Worm (Caenorhabditis elegans) whole organism, L3 larva: ENCODE results near the gene lem-4.

ENCODE experiments used
- R02D3.7 ChIP-seq: fragments of 150-350 bp; optimal IDR thresholded peaks from 2 replicates; lab custom pipeline; 2014; ENCODE audit warnings: missing biosample characterization, missing genetic modification characterization
- ZK546.5 ChIP-seq: sonication (generic microtip); optimal IDR thresholded peaks from 2 replicates; lab custom pipeline; 2017; ENCODE audit warnings: missing biosample characterization, missing genetic modification characterization
- aly-2 ChIP-seq: fragments of 150-350 bp; optimal IDR thresholded peaks from 2 replicates; lab custom pipeline; 2014; ENCODE audit warnings: missing biosample characterization, missing genetic modification characterization
- ama-1 ChIP-seq: fragments of 150-350 bp; optimal IDR thresholded peaks from 2 replicates; lab custom pipeline; 2018
- ceh-16 ChIP-seq: sonication (generic microtip); optimal IDR thresholded peaks from 2 replicates; lab custom pipeline; 2017; ENCODE audit warnings: missing biosample characterization, missing genetic modification characterization
- ceh-28 ChIP-seq: fragments of 150-350 bp; optimal IDR thresholded peaks from 2 replicates; lab custom pipeline; 2014; ENCODE audit warnings: missing biosample characterization, missing genetic modification reagents, missing genetic modification characterization
- ceh-82 ChIP-seq: fragments of 150-350 bp; optimal IDR thresholded peaks from 2 replicates; lab custom pipeline; 2014; ENCODE audit warnings: missing biosample characterization, missing genetic modification characterization
- ceh-9 ChIP-seq: sonication (generic microtip); optimal IDR thresholded peaks from 2 replicates; lab custom pipeline; 2018; ENCODE audit warnings: missing biosample characterization, missing genetic modification characterization
- daf-12 ChIP-seq: fragments of 150-350 bp; optimal IDR thresholded peaks from 2 replicates; lab custom pipeline; 2014; ENCODE audit warnings: missing biosample characterization, missing genetic modification reagents, missing genetic modification characterization
- egl-27 ChIP-seq: sonication (generic microtip); optimal IDR thresholded peaks from 4 replicates; lab custom pipeline; 2017; ENCODE audit warnings: missing biosample characterization, missing genetic modification reagents, missing genetic modification characterization
- egl-5 ChIP-seq: fragments of 150-350 bp; optimal IDR thresholded peaks from 2 replicates; lab custom pipeline; 2017; ENCODE audit warnings: missing biosample characterization, missing genetic modification reagents, missing genetic modification characterization, inconsistent platforms
- elt-1 ChIP-seq: fragments of 150-350 bp; optimal IDR thresholded peaks from 2 replicates; lab custom pipeline; 2014; ENCODE audit warnings: missing biosample characterization, missing genetic modification characterization
- elt-2 ChIP-seq: sonication (generic microtip); optimal IDR thresholded peaks from 2 replicates; lab custom pipeline; 2016; ENCODE audit warnings: missing genetic modification reagents, mild to moderate bottlenecking, missing genetic modification characterization, missing compliant biosample characterization
- elt-3 ChIP-seq, 3 experiments: fragments of 150-350 bp in 1 of 3; sonication (generic microtip) in 2 of 3; optimal IDR thresholded peaks; 2 replicates in 2 of 3; 4 replicates in 1 of 3; lab custom pipeline; 2014 to 2017; ENCODE audit warnings: missing biosample characterization in 3 of 3, missing genetic modification characterization in 3 of 3
- eor-1 ChIP-seq, 2 experiments: fragments of 150-350 bp; optimal IDR thresholded peaks; 2 replicates each; lab custom pipeline; 2014 to 2018; ENCODE audit warnings: missing biosample characterization in 2 of 2, missing genetic modification characterization in 2 of 2
- fkh-10 ChIP-seq: sonication (generic microtip); optimal IDR thresholded peaks from 2 replicates; lab custom pipeline; 2017; ENCODE audit warnings: missing biosample characterization, missing genetic modification reagents, missing genetic modification characterization
- fkh-2 ChIP-seq: fragments of 150-350 bp; optimal IDR thresholded peaks from 2 replicates; lab custom pipeline; 2014; ENCODE audit warnings: missing biosample characterization, missing genetic modification reagents, missing genetic modification characterization
- fos-1 ChIP-seq: fragments of 150-350 bp; optimal IDR thresholded peaks from 2 replicates; lab custom pipeline; 2014; ENCODE audit warnings: missing biosample characterization, missing genetic modification characterization
- hmg-11 ChIP-seq: sonication (generic microtip); optimal IDR thresholded peaks from 2 replicates; lab custom pipeline; 2016; ENCODE audit warnings: missing genetic modification characterization, missing compliant biosample characterization
- jun-1 ChIP-seq: fragments of 150-350 bp; optimal IDR thresholded peaks from 2 replicates; lab custom pipeline; 2014; ENCODE audit warnings: missing biosample characterization, missing genetic modification reagents, missing genetic modification characterization
- lin-15B ChIP-seq: fragments of 150-350 bp; optimal IDR thresholded peaks from 2 replicates; lab custom pipeline; 2014; ENCODE audit warnings: missing biosample characterization, missing genetic modification characterization
- lin-39 ChIP-seq: fragments of 150-350 bp; optimal IDR thresholded peaks from 2 replicates; lab custom pipeline; 2018; ENCODE audit warnings: missing biosample characterization, missing genetic modification reagents, missing genetic modification characterization
- lsy-12 ChIP-seq: sonication (generic microtip); optimal IDR thresholded peaks from 2 replicates; lab custom pipeline; 2016; ENCODE audit warnings: mild to moderate bottlenecking, missing genetic modification characterization, missing compliant biosample characterization
- mdl-1 ChIP-seq: fragments of 150-350 bp; optimal IDR thresholded peaks from 2 replicates; lab custom pipeline; 2014; ENCODE audit warnings: missing biosample characterization, missing genetic modification characterization
- mml-1 ChIP-seq: fragments of 150-350 bp; sonication (generic microtip); optimal IDR thresholded peaks from 3 replicates; lab custom pipeline; 2014; ENCODE audit warnings: missing biosample characterization, missing genetic modification characterization
- nfya-1 ChIP-seq: sonication (generic microtip); optimal IDR thresholded peaks from 2 replicates; lab custom pipeline; 2017; ENCODE audit warnings: missing genetic modification characterization, mild to moderate bottlenecking, missing compliant biosample characterization, antibody characterized with exemption, moderate library complexity; ENCODE audit not compliant: insufficient read depth
- nhr-11 ChIP-seq: fragments of 150-350 bp; optimal IDR thresholded peaks from 2 replicates; lab custom pipeline; 2014; ENCODE audit warnings: missing biosample characterization, missing genetic modification characterization
- nhr-12 ChIP-seq: fragments of 150-350 bp; optimal IDR thresholded peaks from 2 replicates; lab custom pipeline; 2014; ENCODE audit warnings: missing biosample characterization, missing genetic modification characterization
- nhr-23 ChIP-seq: fragments of 150-350 bp; optimal IDR thresholded peaks from 2 replicates; lab custom pipeline; 2014; ENCODE audit warnings: missing biosample characterization, missing genetic modification reagents, missing genetic modification characterization
- nhr-237 ChIP-seq: fragments of 150-350 bp; optimal IDR thresholded peaks from 2 replicates; lab custom pipeline; 2014; ENCODE audit warnings: missing biosample characterization, missing genetic modification characterization
- nhr-25 ChIP-seq: sonication (generic microtip); optimal IDR thresholded peaks from 2 replicates; lab custom pipeline; 2017; ENCODE audit warnings: missing biosample characterization, missing genetic modification characterization
- nhr-28 ChIP-seq: fragments of 150-350 bp; optimal IDR thresholded peaks from 2 replicates; lab custom pipeline; 2014; ENCODE audit warnings: missing biosample characterization, missing genetic modification characterization
- nhr-43 ChIP-seq: sonication (generic microtip); optimal IDR thresholded peaks from 2 replicates; lab custom pipeline; 2016; ENCODE audit warnings: mild to moderate bottlenecking, missing genetic modification characterization, missing compliant biosample characterization; ENCODE audit not compliant: poor library complexity, severe bottlenecking
- nhr-76 ChIP-seq: fragments of 150-350 bp; sonication (generic microtip); optimal IDR thresholded peaks from 5 replicates; lab custom pipeline; 2014; ENCODE audit warnings: missing biosample characterization, missing genetic modification characterization
- nhr-77 ChIP-seq: fragments of 150-350 bp; optimal IDR thresholded peaks from 2 replicates; lab custom pipeline; 2014; ENCODE audit warnings: missing biosample characterization, missing genetic modification characterization
- pha-4 ChIP-seq: fragments of 150-350 bp; optimal IDR thresholded peaks from 2 replicates; lab custom pipeline; 2014; ENCODE audit warnings: missing biosample characterization, missing genetic modification reagents, missing genetic modification characterization
- pqm-1 ChIP-seq: fragments of 150-350 bp; optimal IDR thresholded peaks from 2 replicates; lab custom pipeline; 2017; ENCODE audit warnings: missing biosample characterization, missing genetic modification characterization, inconsistent platforms
- skn-1 ChIP-seq: fragments of 150-350 bp; optimal IDR thresholded peaks from 2 replicates; lab custom pipeline; 2014; ENCODE audit warnings: missing biosample characterization, missing genetic modification characterization
- snpc-4 ChIP-seq: fragments of 150-350 bp; optimal IDR thresholded peaks from 2 replicates; lab custom pipeline; 2014; ENCODE audit warnings: missing biosample characterization, missing genetic modification characterization
- tbx-2 ChIP-seq: sonication (generic microtip); optimal IDR thresholded peaks from 2 replicates; lab custom pipeline; 2016; ENCODE audit warnings: mild to moderate bottlenecking, missing genetic modification characterization, missing compliant biosample characterization
- unc-39 ChIP-seq: sonication (generic microtip); optimal IDR thresholded peaks from 4 replicates; lab custom pipeline; 2017; ENCODE audit warnings: missing biosample characterization, missing genetic modification characterization
- unc-62 ChIP-seq: fragments of 150-350 bp; sonication (generic microtip); optimal IDR thresholded peaks from 4 replicates; lab custom pipeline; 2014; ENCODE audit warnings: missing biosample characterization, missing genetic modification reagents, missing genetic modification characterization
- zag-1 ChIP-seq: fragments of 150-350 bp; optimal IDR thresholded peaks from 2 replicates; lab custom pipeline; 2014; ENCODE audit warnings: missing biosample characterization, missing genetic modification characterization
- ztf-11 ChIP-seq: fragments of 150-350 bp; optimal IDR thresholded peaks from 2 replicates; lab custom pipeline; 2014; ENCODE audit warnings: missing biosample characterization, missing genetic modification characterization
- ztf-4 ChIP-seq: fragments of 150-350 bp; optimal IDR thresholded peaks from 2 replicates; lab custom pipeline; 2014; ENCODE audit warnings: missing biosample characterization, missing genetic modification characterization

The lem-4 gene

ce11 chrIV:854357-855269 lies at the start of gene lem-4, which contains the start of gene Y55F3BR.11:
Gene lem-4, minus strand, starts transcription at chrIV:854780.
Gene Y55F3BR.11, plus strand, starts transcription at chrIV:855219.
- TF ChIP-seq nfya-1 (tag; lab: Kevin White, UChicago), result peak; percentile 74
- no peak for TF ChIP-seq mdl-1
- peak; percentile 9 for TF ChIP-seq ceh-82 (tag; lab: Kevin White, UChicago)
- peak; percentile 14 for TF ChIP-seq jun-1 (tag; lab: Kevin White, UChicago)
- peak; percentile 60 for TF ChIP-seq pha-4 (tag; lab: Kevin White, UChicago)
- TF ChIP-seq snpc-4 (tag; lab: Kevin White, UChicago), result peak; percentile 14
- TF ChIP-seq nhr-23 (tag; lab: Kevin White, UChicago), result peak; percentile 73
- no peak for TF ChIP-seq egl-5 (tag; lab: Kevin White, UChicago)
- TF ChIP-seq nhr-12 (tag; lab: Kevin White, UChicago), result no peak
- no peak for TF ChIP-seq aly-2 (tag; lab: Kevin White, UChicago)
- peak; percentile 40 for TF ChIP-seq elt-2 (tag; lab: Kevin White, UChicago)
- TF ChIP-seq nhr-25 (tag; lab: Kevin White, UChicago), result peak; percentile 38
- no peak for TF ChIP-seq elt-3 (tag; optimal IDR thresholded peaks at IDR 0.05; lab: Kevin White, UChicago)
- no peak for TF ChIP-seq lin-39 (tag; lab: Kevin White, UChicago)
- TF ChIP-seq tbx-2, result no peak
- no peak for TF ChIP-seq ztf-4 (tag; lab: Kevin White, UChicago)
- no peak for TF ChIP-seq unc-62 (GFP tag; lab: Kevin White, UChicago)
- no peak for TF ChIP-seq ceh-16 (tag; lab: Kevin White, UChicago)
- peak; percentile 19 for TF ChIP-seq R02D3.7
- peak; percentile 69 for TF ChIP-seq hmg-11 (tag; lab: Kevin White, UChicago)
- TF ChIP-seq lsy-12 (tag; lab: Kevin White, UChicago), result no peak
- TF ChIP-seq lin-15B (tag; lab: Kevin White, UChicago), result peak; percentile 67
- peak; percentile 73 for TF ChIP-seq ceh-28
- TF ChIP-seq pqm-1 (tag; lab: Kevin White, UChicago), result peak; percentile 99
- TF ChIP-seq mml-1, result no peak
- TF ChIP-seq, all 47 proteins: peak for 13

ce11 chrIV:884707-885394 lies 30.3 kb upstream of the lem-4 start, which contains the start of gene mak-2:
Gene mak-2, plus strand, starts transcription at chrIV:885344.
- TF ChIP-seq lin-39 (tag; lab: Kevin White, UChicago) (peak; percentile 96), ZK546.5 (tag; lab: Kevin White, UChicago) (no peak), elt-2 (tag; lab: Kevin White, UChicago) (peak; percentile 75), nhr-25 (tag; lab: Kevin White, UChicago) (peak; percentile 63), ceh-9 (no peak), ceh-28 (peak; percentile 62), nhr-237 (tag; lab: Kevin White, UChicago) (no peak), unc-39 (tag; lab: Kevin White, UChicago) (no peak), elt-1 (tag; lab: Kevin White, UChicago) (no peak), mml-1 (no peak), skn-1 (tag; lab: Kevin White, UChicago) (peak; percentile 55), ztf-4 (tag; lab: Kevin White, UChicago) (no peak), unc-62 (GFP tag; lab: Kevin White, UChicago) (no peak), nhr-12 (tag; lab: Kevin White, UChicago) (no peak), ama-1 (lab: Kevin White, UChicago) (peak; percentile 59), egl-5 (tag; lab: Kevin White, UChicago) (peak; percentile 66), zag-1 (tag; lab: Kevin White, UChicago) (no peak), fos-1 (no peak), ceh-82 (tag; lab: Kevin White, UChicago) (no peak), ceh-16 (tag; lab: Kevin White, UChicago) (no peak), nhr-77 (tag; lab: Kevin White, UChicago) (no peak), lin-15B (tag; lab: Kevin White, UChicago) (peak; percentile 91), nhr-11 (no peak), egl-27 (tag; lab: Kevin White, UChicago) (no peak), nhr-76 (tag; lab: Kevin White, UChicago) (no peak), elt-3 (tag; optimal IDR thresholded peaks at IDR 0.05; lab: Kevin White, UChicago) (no peak), lsy-12 (tag; lab: Kevin White, UChicago) (no peak), aly-2 (tag; lab: Kevin White, UChicago) (no peak), nfya-1 (tag; lab: Kevin White, UChicago) (peak; percentile 66), fkh-10 (GFP tag; lab: Kevin White, UChicago) (no peak), hmg-11 (tag; lab: Kevin White, UChicago) (peak; percentile 67), eor-1 (tag; optimal IDR thresholded peaks at IDR 0.05; lab: Kevin White, UChicago) (no peak), nhr-43 (tag; lab: Kevin White, UChicago) (no peak), R02D3.7 (peak; percentile 36), snpc-4 (tag; lab: Kevin White, UChicago) (peak; percentile 83), nhr-23 (tag; lab: Kevin White, UChicago) (peak; percentile 80), fkh-2 (tag; lab: Kevin White, UChicago) (no peak), pha-4 (tag; lab: Kevin White, UChicago) (peak; percentile 87), ztf-11 (no peak), daf-12 (tag; lab: Kevin White, UChicago) (no peak), nhr-28 (no peak)
